Worm (Caenorhabditis elegans): Measurements from ENCODE around the gene T11G6.5.

DNA sequence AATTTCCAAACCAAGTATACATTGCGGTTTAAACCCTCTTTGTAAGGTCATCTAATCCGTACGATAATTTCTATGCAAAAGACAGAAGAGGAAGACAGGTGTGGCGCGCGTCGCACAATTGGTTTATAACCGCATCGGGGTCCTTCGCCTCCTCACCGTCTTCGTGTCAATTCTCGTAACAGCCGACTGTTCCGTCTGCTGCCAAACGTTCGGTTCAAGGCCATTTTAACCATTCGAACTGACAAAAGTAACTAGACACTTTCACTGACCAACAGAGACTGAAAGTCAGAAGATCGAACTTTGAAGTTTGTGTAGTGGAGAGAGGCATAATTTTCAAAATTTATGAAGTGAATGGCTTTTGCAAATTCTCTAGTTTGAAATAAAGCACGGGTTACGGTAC, 26.6 kb downstream of the T11G6.5 start:
- no peak for TF ChIP-seq nhr-11 (tag; optimal IDR thresholded peaks at IDR 0.05)
- no peak for TF ChIP-seq eor-1 (tag; optimal IDR thresholded peaks at IDR 0.05)
